Fruit fly (Drosophila melanogaster) whole organism, adult: ENCODE results near the gene mud.

ENCODE experiments used
- CG11617 ChIP-seq: fragments of 200-800 bp; sonication (Bioruptor generic); optimal IDR thresholded peaks from 2 replicates; lab custom pipeline; 2017; ENCODE audit warnings: mild to moderate bottlenecking, missing biosample characterization, missing genetic modification reagents, missing genetic modification characterization
- CG1620 ChIP-seq: fragments of 200-800 bp; sonication (Bioruptor generic); optimal IDR thresholded peaks from 2 replicates; lab custom pipeline; 2016; ENCODE audit warnings: missing biosample characterization, missing genetic modification characterization
- CG7045 ChIP-seq: fragments of 200-800 bp; sonication (Bioruptor generic); optimal IDR thresholded peaks from 2 replicates; lab custom pipeline; 2017; ENCODE audit warnings: missing biosample characterization, mild to moderate bottlenecking, missing genetic modification characterization
- Clk ChIP-seq: fragments of 200-800 bp; sonication (Bioruptor generic); optimal IDR thresholded peaks from 2 replicates; lab custom pipeline; 2017; ENCODE audit warnings: missing biosample characterization, missing genetic modification characterization
- toe ChIP-seq: fragments of 200-800 bp; sonication (Bioruptor generic); optimal IDR thresholded peaks from 2 replicates; lab custom pipeline; 2016; ENCODE audit warnings: missing biosample characterization, missing genetic modification characterization

dm6 chrX:14234468-14234867 lies 13.1 kb upstream of the mud start:
- TF ChIP-seq CG7045 (GFP tag; lab: Kevin White, UChicago) (no peak), CG11617 (GFP tag; lab: Kevin White, UChicago) (no peak), toe (GFP tag; lab: Kevin White, UChicago) (no peak), Clk (GFP tag; lab: Kevin White, UChicago) (no peak), CG1620 (GFP tag; lab: Kevin White, UChicago) (no peak)
